Fruit fly (Drosophila melanogaster): Measurements from ENCODE around the gene ClpP.

ClpP gene

DNA sequence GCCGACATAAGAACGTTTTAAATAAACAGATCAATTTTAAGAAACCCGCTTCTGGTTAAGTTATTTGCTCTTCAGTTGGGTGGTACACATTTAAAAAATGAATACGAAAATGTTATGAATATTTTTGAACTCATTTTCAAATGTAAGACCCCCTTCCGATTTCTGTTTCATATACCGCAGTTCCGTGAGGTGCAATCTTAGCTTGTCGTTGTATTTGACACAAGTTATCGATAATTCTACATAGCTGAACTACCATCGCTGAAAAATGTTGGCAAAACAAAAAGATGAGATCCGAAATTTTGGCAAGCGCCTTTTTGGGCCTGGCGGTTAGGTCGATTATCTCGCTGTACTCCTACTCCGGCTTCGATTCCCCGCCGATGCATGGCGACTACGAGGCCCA, 23.3 kb downstream of the ClpP start, which contains the start of gene gny:
Gene gny (plus strand): TSS at position 239 of the 400 bp plus-strand sequence.
- TF ChIP-seq bab1 (GFP tag; optimal IDR thresholded peaks at IDR 0.05) = peak; percentile 15
- TF ChIP-seq CG14711 (tag; optimal IDR thresholded peaks at IDR 0.05) = no peak

DNA sequence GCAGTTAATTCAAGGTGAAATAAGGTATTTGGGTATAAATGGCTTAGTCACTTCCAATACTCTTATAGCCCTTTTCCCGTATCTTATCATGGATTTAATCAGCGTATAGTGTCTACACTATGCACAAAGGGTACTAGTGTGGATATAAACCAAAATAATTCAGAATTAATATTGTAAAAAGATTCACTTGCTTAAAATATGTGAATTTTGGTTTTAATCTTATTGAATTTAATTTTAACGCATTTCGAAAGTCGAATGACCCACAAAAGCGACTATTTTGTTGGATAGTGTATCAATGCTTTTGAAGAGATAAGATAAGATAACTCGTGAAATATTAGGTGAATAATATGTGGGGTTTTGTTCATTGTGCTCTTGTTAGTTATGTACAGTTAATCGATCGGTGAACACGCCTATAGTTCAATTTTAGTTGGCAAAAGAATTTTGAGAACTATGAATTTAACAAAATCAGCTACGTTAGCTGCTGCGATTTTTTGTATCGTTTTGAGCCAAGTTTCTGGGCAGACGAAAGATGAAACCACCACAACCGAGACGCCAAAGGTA, 25.4 kb downstream of the ClpP start, which contains the start of gene CG5096:
Gene CG5096 (plus strand): TSS at position 374 of the 561 bp plus-strand sequence.
- no peak for TF ChIP-seq CG5204 (GFP tag; optimal IDR thresholded peaks at IDR 0.05)
- peak in 1 of 2 experiments; percentile 27 for TF ChIP-seq cnc (optimal IDR thresholded peaks at IDR 0.05)
- peak; percentile 96 for TF ChIP-seq CG33017 (tag; optimal IDR thresholded peaks at IDR 0.05)
- peak; percentile 71 for TF ChIP-seq pad (GFP tag; optimal IDR thresholded peaks at IDR 0.05)
- no peak for TF ChIP-seq bab1 (GFP tag; optimal IDR thresholded peaks at IDR 0.05)
- TF ChIP-seq CG11617 (GFP tag; optimal IDR thresholded peaks at IDR 0.05) = peak; percentile 92
- peak; percentile 97 for TF ChIP-seq kay (GFP tag; ENCODE audit: borderline replicate concordance)
- TF ChIP-seq toe (GFP tag; optimal IDR thresholded peaks at IDR 0.05) = no peak
- peak; percentile 86 for TF ChIP-seq cic (GFP tag; optimal IDR thresholded peaks at IDR 0.05)
- TF ChIP-seq CG7101 (tag; optimal IDR thresholded peaks at IDR 0.05) = peak; percentile 96
- peak; percentile 55 for TF ChIP-seq Crg-1 (GFP tag; optimal IDR thresholded peaks at IDR 0.05)
- TF ChIP-seq Clk (GFP tag; optimal IDR thresholded peaks at IDR 0.05) = peak; percentile 63
- TF ChIP-seq Hr96 (GFP tag; optimal IDR thresholded peaks at IDR 0.05) = no peak
- TF ChIP-seq CG1620 (GFP tag; optimal IDR thresholded peaks at IDR 0.05) = no peak
- TF ChIP-seq CG14711 (tag; optimal IDR thresholded peaks at IDR 0.05) = peak; percentile 90
- peak; percentile 82 for TF ChIP-seq CG7045 (GFP tag; optimal IDR thresholded peaks at IDR 0.05)
- peak; percentile 46 for TF ChIP-seq tj (GFP tag; optimal IDR thresholded peaks at IDR 0.05)
- TF ChIP-seq CG12768 (GFP tag; optimal IDR thresholded peaks at IDR 0.05) = peak; percentile 92
- TF ChIP-seq ovo (GFP tag; optimal IDR thresholded peaks at IDR 0.05) = no peak
- TF ChIP-seq Mnt (GFP tag; optimal IDR thresholded peaks at IDR 0.05) = peak; percentile 56

- TF ChIP-seq cnc (optimal IDR thresholded peaks at IDR 0.05) (no peak), CG7101 (tag; optimal IDR thresholded peaks at IDR 0.05) (peak; percentile 64), Clk (GFP tag; optimal IDR thresholded peaks at IDR 0.05) (peak; percentile 36), Mnt (GFP tag; optimal IDR thresholded peaks at IDR 0.05) (peak; percentile 34), CG12768 (GFP tag; optimal IDR thresholded peaks at IDR 0.05) (peak; percentile 62), bab1 (GFP tag; optimal IDR thresholded peaks at IDR 0.05) (peak; percentile 9), tj (GFP tag; optimal IDR thresholded peaks at IDR 0.05) (peak; percentile 40), CG1620 (GFP tag; optimal IDR thresholded peaks at IDR 0.05) (peak; percentile 40), Hr96 (GFP tag; optimal IDR thresholded peaks at IDR 0.05) (no peak), ovo (GFP tag; optimal IDR thresholded peaks at IDR 0.05) (no peak), CG14711 (tag; optimal IDR thresholded peaks at IDR 0.05) (peak; percentile 59), pad (GFP tag; optimal IDR thresholded peaks at IDR 0.05) (peak; percentile 37), CG7045 (GFP tag; optimal IDR thresholded peaks at IDR 0.05) (peak; percentile 74), cic (GFP tag; optimal IDR thresholded peaks at IDR 0.05) (no peak), CG5204 (GFP tag; optimal IDR thresholded peaks at IDR 0.05) (no peak), toe (GFP tag; optimal IDR thresholded peaks at IDR 0.05) (no peak), CG33017 (tag; optimal IDR thresholded peaks at IDR 0.05) (peak; percentile 52), kay (GFP tag; ENCODE audit: borderline replicate concordance) (peak; percentile 82), CG11617 (GFP tag; optimal IDR thresholded peaks at IDR 0.05) (peak; percentile 74), Crg-1 (GFP tag; optimal IDR thresholded peaks at IDR 0.05) (peak; percentile 21)
Measured at dm6 chr2L:10386208-10386805, 29.7 kb downstream of the ClpP start, which contains the start of the genes Cdk1 and mRpS7. Cdk1 (minus strand) TSS chr2L:10386262. mRpS7 (plus strand) TSS chr2L:10386662.

- TF ChIP-seq CG7045 (GFP tag; optimal IDR thresholded peaks at IDR 0.05) (no peak), CG33017 (tag; optimal IDR thresholded peaks at IDR 0.05) (no peak), pad (GFP tag; optimal IDR thresholded peaks at IDR 0.05) (no peak), CG7101 (tag; optimal IDR thresholded peaks at IDR 0.05) (no peak), CG12768 (GFP tag; optimal IDR thresholded peaks at IDR 0.05) (no peak), bab1 (GFP tag; optimal IDR thresholded peaks at IDR 0.05) (no peak), cnc (optimal IDR thresholded peaks at IDR 0.05) (no peak), ovo (GFP tag; optimal IDR thresholded peaks at IDR 0.05) (no peak), toe (GFP tag; optimal IDR thresholded peaks at IDR 0.05) (no peak), tj (GFP tag; optimal IDR thresholded peaks at IDR 0.05) (no peak), Clk (GFP tag; optimal IDR thresholded peaks at IDR 0.05) (no peak), kay (GFP tag; ENCODE audit: borderline replicate concordance) (no peak), CG11617 (GFP tag; optimal IDR thresholded peaks at IDR 0.05) (no peak)
Measured at dm6 chr2L:10386824-10387223, 30.2 kb downstream of the ClpP start.

- TF ChIP-seq CG7045 (GFP tag; optimal IDR thresholded peaks at IDR 0.05) (peak; percentile 53), kay (GFP tag; ENCODE audit: borderline replicate concordance) (peak; percentile 99), bab1 (GFP tag; optimal IDR thresholded peaks at IDR 0.05) (peak; percentile 21), CG7101 (tag; optimal IDR thresholded peaks at IDR 0.05) (peak; percentile 62), CG14711 (tag; optimal IDR thresholded peaks at IDR 0.05) (peak; percentile 63), tj (GFP tag; optimal IDR thresholded peaks at IDR 0.05) (peak; percentile 30), Crg-1 (GFP tag; optimal IDR thresholded peaks at IDR 0.05) (peak; percentile 33), Mnt (GFP tag; optimal IDR thresholded peaks at IDR 0.05) (peak; percentile 69), ovo (GFP tag; optimal IDR thresholded peaks at IDR 0.05) (no peak), cnc (optimal IDR thresholded peaks at IDR 0.05) (no peak), CG1620 (GFP tag; optimal IDR thresholded peaks at IDR 0.05) (peak; percentile 70), CG12768 (GFP tag; optimal IDR thresholded peaks at IDR 0.05) (peak; percentile 52), CG5204 (GFP tag; optimal IDR thresholded peaks at IDR 0.05) (no peak), Hr96 (GFP tag; optimal IDR thresholded peaks at IDR 0.05) (no peak), toe (GFP tag; optimal IDR thresholded peaks at IDR 0.05) (no peak), CG33017 (tag; optimal IDR thresholded peaks at IDR 0.05) (peak; percentile 49), CG11617 (GFP tag; optimal IDR thresholded peaks at IDR 0.05) (peak; percentile 74), Clk (GFP tag; optimal IDR thresholded peaks at IDR 0.05) (no peak), cic (GFP tag; optimal IDR thresholded peaks at IDR 0.05) (peak; percentile 45), pad (GFP tag; optimal IDR thresholded peaks at IDR 0.05) (peak; percentile 28)
Measured at dm6 chr2L:10387869-10388726, 31.5 kb downstream of the ClpP start, which contains the start of gene da. da (plus strand) TSS chr2L:10388105.

Data from whole organism, adult.